Fruit fly (Drosophila melanogaster) Kc167 (cell line): ENCODE measurements around the gene Lk.

Experiments
- Myc ChIP-seq: fragments of >200 bp; optimal IDR thresholded peaks from 2 replicates; lab custom pipeline; 2017; ENCODE audit warnings: missing external identifiers
- Sin3A ChIP-seq: fragments of >200 bp; optimal IDR thresholded peaks from 2 replicates; lab custom pipeline; 2018; ENCODE audit warnings: missing external identifiers
- h ChIP-seq: fragments of >200 bp; optimal IDR thresholded peaks from 3 replicates; lab custom pipeline; 2018; ENCODE audit warnings: missing external identifiers
- insv ChIP-seq: fragments of >200 bp; optimal IDR thresholded peaks from 3 replicates; lab custom pipeline; 2018; ENCODE audit warnings: missing external identifiers
- psq ChIP-seq: fragments of >200 bp; optimal IDR thresholded peaks from 2 replicates; lab custom pipeline; 2017; ENCODE audit warnings: missing external identifiers
- ttk ChIP-seq: sonication (Bioruptor generic); optimal IDR thresholded peaks from 2 replicates; lab custom pipeline; 2017; ENCODE audit warnings: missing external identifiers

- TF ChIP-seq psq (lab: Kevin White, UChicago), result no peak
- no peak for TF ChIP-seq Sin3A (lab: Kevin White, UChicago)
- no peak for TF ChIP-seq h (lab: Kevin White, UChicago)
- no peak for TF ChIP-seq ttk (lab: Kevin White, UChicago)
- no peak for TF ChIP-seq Myc (lab: Kevin White, UChicago)
- no peak for TF ChIP-seq insv (lab: Kevin White, UChicago)
Observed at dm6 chr3L:14567140-14567539, 6.6 kb upstream of the Lk start, which contains the start of gene CG42758.
